Fruit fly (Drosophila melanogaster): ENCODE results near the gene CG33934.

Gene CG33934

dm6 chr3R:20042457-20042856 lies at the start of gene CG33934, which contains the start of gene Indy-2:
TSS of gene CG33934 (plus strand) at chr3R:20042757.
TSS of gene Indy-2 (plus strand) at chr3R:20042757.
- TF ChIP-seq GATAd (GFP tag; optimal IDR thresholded peaks at IDR 0.05) (no peak), Hr78 (GFP tag; optimal IDR thresholded peaks at IDR 0.05) (no peak), Myc (optimal IDR thresholded peaks at IDR 0.05) (no peak), Dfd (GFP tag; optimal IDR thresholded peaks at IDR 0.05) (no peak)

DNA sequence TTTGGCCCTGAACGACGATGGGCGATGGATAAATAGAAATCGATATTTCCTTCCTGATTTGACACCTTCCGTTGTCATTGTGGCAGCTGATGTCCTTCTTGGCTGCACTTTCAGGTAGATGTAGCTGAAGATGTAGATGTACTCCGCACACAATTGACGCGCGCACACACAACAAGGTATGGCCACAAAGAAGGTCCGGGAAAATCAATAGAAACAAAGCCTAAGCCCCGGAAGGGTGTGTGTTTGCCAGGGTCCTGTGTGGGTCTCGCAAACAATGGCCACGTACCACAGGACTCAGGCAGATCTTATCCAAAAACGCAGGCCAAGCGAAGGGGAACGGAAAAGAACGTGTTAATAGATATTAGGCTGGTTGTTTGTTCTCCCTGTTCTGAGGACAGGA lies 47.1 kb upstream of the CG33934 start:
- no peak for TF ChIP-seq pan (optimal IDR thresholded peaks at IDR 0.05)
- no peak for TF ChIP-seq foxo (GFP tag; optimal IDR thresholded peaks at IDR 0.05)
- TF ChIP-seq Jra (GFP tag; optimal IDR thresholded peaks at IDR 0.05): no peak
- no peak for TF ChIP-seq dsf (GFP tag; optimal IDR thresholded peaks at IDR 0.05; ENCODE audit: borderline replicate concordance)
- TF ChIP-seq jim (GFP tag; optimal IDR thresholded peaks at IDR 0.05): no peak
- no peak for TF ChIP-seq Vsx2 (GFP tag; optimal IDR thresholded peaks at IDR 0.05; ENCODE audit: partially characterized antibody)

- TF ChIP-seq Mio (GFP tag; optimal IDR thresholded peaks at IDR 0.05): no peak
- TF ChIP-seq CG9705 (GFP tag; optimal IDR thresholded peaks at IDR 0.05): no peak
- TF ChIP-seq fru (GFP tag; optimal IDR thresholded peaks at IDR 0.05): no peak
- no peak for TF ChIP-seq pan (optimal IDR thresholded peaks at IDR 0.05)
- no peak for TF ChIP-seq HLH106 (tag; optimal IDR thresholded peaks at IDR 0.05)
- TF ChIP-seq Dfd (GFP tag; optimal IDR thresholded peaks at IDR 0.05): no peak
- TF ChIP-seq sv (GFP tag; optimal IDR thresholded peaks at IDR 0.05): no peak
- no peak for TF ChIP-seq Abd-B (GFP tag; optimal IDR thresholded peaks at IDR 0.05)
- TF ChIP-seq CrebA (GFP tag; optimal IDR thresholded peaks at IDR 0.05; ENCODE audit: borderline replicate concordance): no peak
- TF ChIP-seq jim (GFP tag; optimal IDR thresholded peaks at IDR 0.05): no peak
- no peak for TF ChIP-seq dl (GFP tag; optimal IDR thresholded peaks at IDR 0.05; ENCODE audit: insufficient read depth in 1 of 2, partially characterized antibody in 2 of 2)
- TF ChIP-seq Hnf4 (GFP tag; optimal IDR thresholded peaks at IDR 0.05): no peak
- no peak for TF ChIP-seq CG32264 (GFP tag; optimal IDR thresholded peaks at IDR 0.05)
- TF ChIP-seq Sp1 (GFP tag; optimal IDR thresholded peaks at IDR 0.05): no peak
- TF ChIP-seq psq (GFP tag; optimal IDR thresholded peaks at IDR 0.05): no peak
- TF ChIP-seq rgr (GFP tag; optimal IDR thresholded peaks at IDR 0.05): no peak
- TF ChIP-seq sage (GFP tag; optimal IDR thresholded peaks at IDR 0.05): no peak
- no peak for TF ChIP-seq Rel (GFP tag; optimal IDR thresholded peaks at IDR 0.05)
- TF ChIP-seq Rel (tag; optimal IDR thresholded peaks at IDR 0.05): no peak
These were observed 46.1 kb upstream of the CG33934 start for dm6 chr3R:19996433-19996832.

DNA sequence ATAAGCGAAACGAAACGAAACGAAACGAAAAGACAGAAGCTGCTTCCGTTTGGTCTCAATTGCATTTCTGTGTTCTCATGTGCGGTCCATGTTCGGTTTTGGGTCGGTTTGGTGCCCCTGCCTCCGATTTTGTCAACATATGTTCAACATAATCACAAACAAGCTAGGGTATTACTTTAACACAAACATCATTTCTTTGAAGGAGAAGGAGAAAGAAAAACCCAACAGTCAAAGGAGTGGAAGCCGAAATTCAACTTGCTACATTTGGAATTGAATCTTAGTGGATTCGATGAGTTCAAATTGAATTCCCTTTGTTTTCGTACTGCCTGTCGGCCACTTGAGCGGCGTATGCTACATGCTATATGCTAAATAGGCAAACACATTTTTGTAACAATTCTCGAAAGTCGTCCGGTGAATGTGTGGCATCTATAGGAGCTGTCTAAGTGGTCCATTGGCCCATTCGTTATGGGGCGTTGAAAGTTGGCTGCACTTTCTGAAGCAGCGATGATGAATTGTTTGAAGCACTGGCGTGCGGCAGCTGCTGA lies 45.0 kb upstream of the CG33934 start:
- TF ChIP-seq brk (GFP tag; optimal IDR thresholded peaks at IDR 0.05): no peak
- TF ChIP-seq foxo (GFP tag; optimal IDR thresholded peaks at IDR 0.05): no peak
- TF ChIP-seq pan (optimal IDR thresholded peaks at IDR 0.05): no peak
- TF ChIP-seq woc (GFP tag; optimal IDR thresholded peaks at IDR 0.05): no peak
- TF ChIP-seq Hnf4 (GFP tag; optimal IDR thresholded peaks at IDR 0.05): no peak
- TF ChIP-seq Rel (GFP tag; optimal IDR thresholded peaks at IDR 0.05): no peak
- TF ChIP-seq Rel (tag; optimal IDR thresholded peaks at IDR 0.05): no peak
- TF ChIP-seq Hr78 (GFP tag; optimal IDR thresholded peaks at IDR 0.05): no peak

dm6 chr3R:19998418-19998817 lies 44.1 kb upstream of the CG33934 start:
- TF ChIP-seq br (GFP tag; optimal IDR thresholded peaks at IDR 0.05) (peak; percentile 59), rgr (GFP tag; optimal IDR thresholded peaks at IDR 0.05) (peak; percentile 68), dl (GFP tag; optimal IDR thresholded peaks at IDR 0.05; ENCODE audit: insufficient read depth in 1 of 2, partially characterized antibody in 2 of 2) (no peak), tai (GFP tag; optimal IDR thresholded peaks at IDR 0.05) (peak; percentile 6), foxo (GFP tag; optimal IDR thresholded peaks at IDR 0.05) (peak in 1 of 2 experiments; percentile 66), h (GFP tag; optimal IDR thresholded peaks at IDR 0.05) (peak; percentile 72), woc (GFP tag; optimal IDR thresholded peaks at IDR 0.05) (peak; percentile 42), sv (GFP tag; optimal IDR thresholded peaks at IDR 0.05) (peak; percentile 18), N (GFP tag; optimal IDR thresholded peaks at IDR 0.05) (no peak), jim (GFP tag; optimal IDR thresholded peaks at IDR 0.05) (no peak), pan (optimal IDR thresholded peaks at IDR 0.05) (no peak), ey (GFP tag; optimal IDR thresholded peaks at IDR 0.05) (peak; percentile 73), OdsH (GFP tag; optimal IDR thresholded peaks at IDR 0.05) (peak; percentile 46), Dfd (GFP tag; optimal IDR thresholded peaks at IDR 0.05) (no peak), Dif (GFP tag; optimal IDR thresholded peaks at IDR 0.05; ENCODE audit: partially characterized antibody) (no peak), psq (GFP tag; optimal IDR thresholded peaks at IDR 0.05) (peak; percentile 45), HLH106 (tag; optimal IDR thresholded peaks at IDR 0.05) (peak; percentile 55), Sp1 (GFP tag; optimal IDR thresholded peaks at IDR 0.05) (peak; percentile 44), Hr78 (GFP tag; optimal IDR thresholded peaks at IDR 0.05) (no peak), brk (GFP tag; optimal IDR thresholded peaks at IDR 0.05) (peak; percentile 6), fru (GFP tag; optimal IDR thresholded peaks at IDR 0.05) (peak; percentile 58), Rel (GFP tag; optimal IDR thresholded peaks at IDR 0.05) (no peak), Rel (tag; optimal IDR thresholded peaks at IDR 0.05) (no peak), dmrt93B (GFP tag; optimal IDR thresholded peaks at IDR 0.05) (peak; percentile 20), Hnf4 (GFP tag; optimal IDR thresholded peaks at IDR 0.05) (peak; percentile 62), lola (GFP tag; optimal IDR thresholded peaks at IDR 0.05) (no peak), Jra (GFP tag; optimal IDR thresholded peaks at IDR 0.05) (no peak)

All from whole organism, wandering third instar larva.